Worm (Caenorhabditis elegans): Measurements from ENCODE around the gene nlp-2.

Gene nlp-2

ce11 chrX:2364703-2365299 is 20.2 kb upstream of the nlp-2 start (continued):
- TF ChIP-seq blmp-1 (tag; optimal IDR thresholded peaks at IDR 0.05; ENCODE audit: insufficient read depth), result peak; percentile 68
- TF ChIP-seq nhr-12 (tag; optimal IDR thresholded peaks at IDR 0.05), result peak; percentile 48

- TF ChIP-seq unc-55 (GFP tag; optimal IDR thresholded peaks at IDR 0.05) (no peak), crh-2 (tag; optimal IDR thresholded peaks at IDR 0.05) (no peak), ama-1 (optimal IDR thresholded peaks at IDR 0.05) (no peak), elt-1 (tag; optimal IDR thresholded peaks at IDR 0.05) (no peak), ztf-1 (GFP tag; conservative IDR thresholded peaks at IDR 0.05) (no peak), peb-1 (tag; optimal IDR thresholded peaks at IDR 0.05) (no peak), dmd-4 (tag; optimal IDR thresholded peaks at IDR 0.05) (no peak), ztf-11 (tag; optimal IDR thresholded peaks at IDR 0.05) (no peak), lin-11 (tag; optimal IDR thresholded peaks at IDR 0.05) (no peak), nhr-12 (tag; optimal IDR thresholded peaks at IDR 0.05) (no peak), lin-13 (GFP tag; optimal IDR thresholded peaks at IDR 0.05) (no peak), egl-27 (tag; optimal IDR thresholded peaks at IDR 0.05) (no peak), F13H6.1 (tag; optimal IDR thresholded peaks at IDR 0.05) (no peak), lsy-2 (tag; optimal IDR thresholded peaks at IDR 0.05) (no peak), nhr-237 (tag; optimal IDR thresholded peaks at IDR 0.05) (no peak)
Measured at ce11 chrX:2362872-2363271, 18.3 kb upstream of the nlp-2 start.

ce11 chrX:2359797-2360196 is 15.2 kb upstream of the nlp-2 start, which contains the start of gene lgc-40:
lgc-40 (plus strand) TSS chrX:2360097.
- TF ChIP-seq crh-2 (tag; optimal IDR thresholded peaks at IDR 0.05) (no peak), sem-4 (tag; optimal IDR thresholded peaks at IDR 0.05) (no peak), blmp-1 (tag; optimal IDR thresholded peaks at IDR 0.05; ENCODE audit: insufficient read depth) (no peak)

- no peak for TF ChIP-seq peb-1 (tag; optimal IDR thresholded peaks at IDR 0.05)
- no peak for TF ChIP-seq ztf-4 (tag; optimal IDR thresholded peaks at IDR 0.05)
- no peak for TF ChIP-seq elt-1 (tag; optimal IDR thresholded peaks at IDR 0.05)
- TF ChIP-seq nhr-6 (tag; optimal IDR thresholded peaks at IDR 0.05), result no peak
- no peak for TF ChIP-seq ZK546.5 (tag; optimal IDR thresholded peaks at IDR 0.05)
- no peak for TF ChIP-seq zag-1 (tag; optimal IDR thresholded peaks at IDR 0.05)
- TF ChIP-seq lin-13 (GFP tag; optimal IDR thresholded peaks at IDR 0.05), result no peak
- TF ChIP-seq blmp-1 (tag; optimal IDR thresholded peaks at IDR 0.05; ENCODE audit: insufficient read depth), result no peak
- TF ChIP-seq ceh-16 (tag; optimal IDR thresholded peaks at IDR 0.05), result no peak
- TF ChIP-seq nhr-21 (tag; optimal IDR thresholded peaks at IDR 0.05), result no peak
- TF ChIP-seq unc-62 (GFP tag; optimal IDR thresholded peaks at IDR 0.05), result no peak
- TF ChIP-seq alr-1 (tag; optimal IDR thresholded peaks at IDR 0.05), result no peak
- TF ChIP-seq gmeb-1 (tag; optimal IDR thresholded peaks at IDR 0.05), result no peak
- no peak for TF ChIP-seq mdl-1 (tag; optimal IDR thresholded peaks at IDR 0.05)
- TF ChIP-seq aly-2 (tag; optimal IDR thresholded peaks at IDR 0.05), result no peak
- TF ChIP-seq nhr-11 (tag; optimal IDR thresholded peaks at IDR 0.05), result no peak
- TF ChIP-seq egl-27 (tag; optimal IDR thresholded peaks at IDR 0.05), result no peak
- no peak for TF ChIP-seq nhr-25 (tag; optimal IDR thresholded peaks at IDR 0.05)
- TF ChIP-seq Y55F3AM.14 (GFP tag; optimal IDR thresholded peaks at IDR 0.05), result no peak
Measured at ce11 chrX:2352929-2353328, 8.4 kb upstream of the nlp-2 start.

ce11 chrX:2347962-2348361 is 3.4 kb upstream of the nlp-2 start:
- TF ChIP-seq unc-55 (GFP tag; optimal IDR thresholded peaks at IDR 0.05) (no peak), snpc-4 (tag; optimal IDR thresholded peaks at IDR 0.05) (no peak), mbf-1 (tag; optimal IDR thresholded peaks at IDR 0.05) (no peak), nhr-129 (tag; optimal IDR thresholded peaks at IDR 0.05) (peak; percentile 63)

- no peak for TF ChIP-seq sem-4 (tag; optimal IDR thresholded peaks at IDR 0.05)
- TF ChIP-seq mab-5 (tag; optimal IDR thresholded peaks at IDR 0.05), result no peak
- TF ChIP-seq F13H6.1 (tag; optimal IDR thresholded peaks at IDR 0.05), result no peak
- TF ChIP-seq dmd-4 (tag; optimal IDR thresholded peaks at IDR 0.05), result no peak
- no peak for TF ChIP-seq elt-1 (tag; optimal IDR thresholded peaks at IDR 0.05)
- TF ChIP-seq lin-11 (tag; optimal IDR thresholded peaks at IDR 0.05), result no peak
- TF ChIP-seq C34F6.9 (tag; optimal IDR thresholded peaks at IDR 0.05), result no peak
- TF ChIP-seq ztf-11 (tag; optimal IDR thresholded peaks at IDR 0.05), result no peak
- TF ChIP-seq egl-27 (tag; optimal IDR thresholded peaks at IDR 0.05), result no peak
- no peak for TF ChIP-seq fos-1 (tag; optimal IDR thresholded peaks at IDR 0.05)
- TF ChIP-seq nhr-10 (tag; optimal IDR thresholded peaks at IDR 0.05), result no peak
- no peak for TF ChIP-seq nhr-129 (tag; optimal IDR thresholded peaks at IDR 0.05)
- no peak for TF ChIP-seq peb-1 (tag; optimal IDR thresholded peaks at IDR 0.05)
- no peak for TF ChIP-seq ZK546.5 (tag; optimal IDR thresholded peaks at IDR 0.05)
Measured at ce11 chrX:2344104-2344503, 462 bp downstream of the nlp-2 start.

Data from whole organism, L2 larva.